Fruit fly (Drosophila melanogaster) Kc167 (cell line): ENCODE results near the gene ich.

Experiments
- Myc ChIP-seq: fragments of >200 bp; optimal IDR thresholded peaks from 2 replicates; lab custom pipeline; 2017; ENCODE audit warnings: missing external identifiers
- Sin3A ChIP-seq: fragments of >200 bp; optimal IDR thresholded peaks from 2 replicates; lab custom pipeline; 2018; ENCODE audit warnings: missing external identifiers
- h ChIP-seq: fragments of >200 bp; optimal IDR thresholded peaks from 3 replicates; lab custom pipeline; 2018; ENCODE audit warnings: missing external identifiers
- insv ChIP-seq: fragments of >200 bp; optimal IDR thresholded peaks from 3 replicates; lab custom pipeline; 2018; ENCODE audit warnings: missing external identifiers
- psq ChIP-seq: fragments of >200 bp; optimal IDR thresholded peaks from 2 replicates; lab custom pipeline; 2017; ENCODE audit warnings: missing external identifiers
- ttk ChIP-seq: sonication (Bioruptor generic); optimal IDR thresholded peaks from 2 replicates; lab custom pipeline; 2017; ENCODE audit warnings: missing external identifiers

- no peak for TF ChIP-seq psq (lab: Kevin White, UChicago)
- no peak for TF ChIP-seq Myc (lab: Kevin White, UChicago)
- no peak for TF ChIP-seq insv (lab: Kevin White, UChicago)
- TF ChIP-seq Sin3A (lab: Kevin White, UChicago): no peak
- TF ChIP-seq h (lab: Kevin White, UChicago): no peak
- TF ChIP-seq ttk (lab: Kevin White, UChicago): no peak
These were observed 7.9 kb upstream of the ich start for dm6 chr3R:8970707-8971106.
